Worm (Caenorhabditis elegans) whole organism, mixed stage, embryonic: Measurements from ENCODE around the gene pei-1.

Experiments
- blmp-1 ChIP-seq: fragments of 150-350 bp; optimal IDR thresholded peaks from 2 replicates; lab custom pipeline; 2014; ENCODE audit warnings: missing biosample characterization, missing genetic modification characterization
- ces-1 ChIP-seq: fragments of 150-350 bp; optimal IDR thresholded peaks from 2 replicates; lab custom pipeline; 2014; ENCODE audit warnings: missing biosample characterization, missing genetic modification reagents, missing genetic modification characterization
- lin-13 ChIP-seq: fragments of 150-350 bp; optimal IDR thresholded peaks from 2 replicates; lab custom pipeline; 2014; ENCODE audit warnings: missing biosample characterization, missing genetic modification characterization
- mep-1 ChIP-seq: fragments of 150-350 bp; optimal IDR thresholded peaks from 2 replicates; lab custom pipeline; 2017; ENCODE audit warnings: missing biosample characterization, missing genetic modification reagents, missing genetic modification characterization, inconsistent platforms
- mls-2 ChIP-seq: sonication (generic microtip); optimal IDR thresholded peaks from 2 replicates; lab custom pipeline; 2016; ENCODE audit warnings: mild to moderate bottlenecking, missing genetic modification characterization, moderate library complexity, missing compliant biosample characterization
- nhr-12 ChIP-seq: fragments of 150-350 bp; optimal IDR thresholded peaks from 2 replicates; lab custom pipeline; 2014; ENCODE audit warnings: missing biosample characterization, missing genetic modification characterization
- nhr-76 ChIP-seq: sonication (generic microtip); optimal IDR thresholded peaks from 2 replicates; lab custom pipeline; 2017; ENCODE audit warnings: missing biosample characterization, missing genetic modification characterization
- snpc-4 ChIP-seq: fragments of 150-350 bp; optimal IDR thresholded peaks from 2 replicates; lab custom pipeline; 2014; ENCODE audit warnings: missing biosample characterization, missing genetic modification characterization
- unc-120 ChIP-seq: sonication (generic microtip); optimal IDR thresholded peaks from 2 replicates; lab custom pipeline; 2017; ENCODE audit warnings: missing genetic modification characterization, missing compliant biosample characterization; ENCODE audit not compliant: poor library complexity, severe bottlenecking

ce11 chrIV:9545986-9546385 lies 46.3 kb downstream of the pei-1 start, which contains the start of gene T05A1.5:
- no peak for TF ChIP-seq nhr-76 (tag; lab: Kevin White, UChicago)
- TF ChIP-seq snpc-4 (tag; lab: Kevin White, UChicago): no peak
- TF ChIP-seq mls-2 (tag; lab: Kevin White, UChicago): no peak
- TF ChIP-seq blmp-1: no peak
- TF ChIP-seq unc-120 (tag; lab: Kevin White, UChicago): no peak
- TF ChIP-seq nhr-12: no peak
- no peak for TF ChIP-seq ces-1 (GFP tag; lab: Kevin White, UChicago)
- TF ChIP-seq mep-1: no peak
- TF ChIP-seq lin-13 (tag; lab: Kevin White, UChicago): no peak
